Worm (Caenorhabditis elegans) whole organism, L4 larva: ENCODE measurements around the gene clec-34.

Experiments
- F49E8.2 ChIP-seq: sonication (generic microtip); optimal IDR thresholded peaks from 2 replicates; lab custom pipeline; 2016; ENCODE audit warnings: missing compliant biosample characterization, mild to moderate bottlenecking, missing genetic modification characterization, borderline replicate concordance
- T20F7.1 ChIP-seq: fragments of 200-800 bp; sonication (Bioruptor generic); optimal IDR thresholded peaks from 2 replicates; lab custom pipeline; 2018; ENCODE audit warnings: mild to moderate bottlenecking, missing genetic modification characterization, missing compliant biosample characterization
- cey-2 ChIP-seq: sonication (generic microtip); optimal IDR thresholded peaks from 3 replicates; lab custom pipeline; 2017; ENCODE audit warnings: missing genetic modification characterization, mild to moderate bottlenecking, missing compliant biosample characterization, antibody characterized with exemption, borderline replicate concordance; ENCODE audit not compliant: insufficient read depth
- duxl-1 ChIP-seq: sonication (generic microtip); optimal IDR thresholded peaks from 2 replicates; lab custom pipeline; 2016; ENCODE audit warnings: mild to moderate bottlenecking, missing genetic modification characterization, moderate library complexity, missing compliant biosample characterization; ENCODE audit not compliant: poor library complexity
- dve-1 ChIP-seq: sonication (generic microtip); optimal IDR thresholded peaks from 2 replicates; lab custom pipeline; 2017; ENCODE audit warnings: antibody characterized with exemption, mild to moderate bottlenecking, missing genetic modification characterization, missing compliant biosample characterization; ENCODE audit not compliant: insufficient read depth
- lin-15B ChIP-seq: fragments of 150-350 bp; sonication (generic microtip); optimal IDR thresholded peaks from 3 replicates; lab custom pipeline; 2014; ENCODE audit warnings: missing biosample characterization, missing genetic modification characterization
- mxl-2 ChIP-seq: fragments of 200-800 bp; sonication (Bioruptor generic); conservative IDR thresholded peaks from 2 replicates; pipeline ENCODE4 v1.3.6; 2022; ENCODE audit warnings: missing genetic modification reagents, missing genetic modification characterization, missing compliant biosample characterization
- nhr-11 ChIP-seq: fragments of 150-350 bp; optimal IDR thresholded peaks from 2 replicates; lab custom pipeline; 2014; ENCODE audit warnings: missing biosample characterization, missing genetic modification characterization
- pqm-1 ChIP-seq: sonication (generic microtip); optimal IDR thresholded peaks from 2 replicates; lab custom pipeline; 2017; ENCODE audit warnings: missing biosample characterization, missing genetic modification characterization
- ztf-11 ChIP-seq: fragments of 150-350 bp; optimal IDR thresholded peaks from 2 replicates; lab custom pipeline; 2014; ENCODE audit warnings: missing biosample characterization, missing genetic modification characterization

- TF ChIP-seq nhr-11 (tag; lab: Kevin White, UChicago): no peak
- no peak for TF ChIP-seq ztf-11
- no peak for TF ChIP-seq duxl-1
- TF ChIP-seq lin-15B (tag; lab: Kevin White, UChicago): no peak
- no peak for TF ChIP-seq T20F7.1 (GFP tag; lab: Kevin White, UChicago)
- no peak for TF ChIP-seq mxl-2
- TF ChIP-seq cey-2 (tag; lab: Kevin White, UChicago): no peak
- no peak for TF ChIP-seq F49E8.2 (tag; lab: Kevin White, UChicago)
- TF ChIP-seq pqm-1: no peak
- no peak for TF ChIP-seq dve-1 (tag; lab: Kevin White, UChicago)
These were observed 1.9 kb upstream of the clec-34 start, which contains the start of gene T25E12.16 for ce11 chrV:16733681-16734080.
